Worm (Caenorhabditis elegans) whole organism, L3 larva: Measurements from ENCODE around the gene R11E3.19.
"Not testable (repeated sequence)": the region's sequence is repeated elsewhere in the genome, so short reads cannot be mapped to it uniquely, and the experiment has no call there.

Experiments
- nhr-11 ChIP-seq: fragments of 150-350 bp; optimal IDR thresholded peaks from 2 replicates; lab custom pipeline; 2014; ENCODE audit warnings: missing biosample characterization, missing genetic modification characterization
- nhr-23 ChIP-seq: fragments of 150-350 bp; optimal IDR thresholded peaks from 2 replicates; lab custom pipeline; 2014; ENCODE audit warnings: missing biosample characterization, missing genetic modification reagents, missing genetic modification characterization
- snpc-4 ChIP-seq: fragments of 150-350 bp; optimal IDR thresholded peaks from 2 replicates; lab custom pipeline; 2014; ENCODE audit warnings: missing biosample characterization, missing genetic modification characterization
- unc-62 ChIP-seq: fragments of 150-350 bp; sonication (generic microtip); optimal IDR thresholded peaks from 4 replicates; lab custom pipeline; 2014; ENCODE audit warnings: missing biosample characterization, missing genetic modification reagents, missing genetic modification characterization

ce11 chrIV:4725478-4725920, 50.4 kb downstream of the R11E3.19 start:
- not testable (repeated sequence) for TF ChIP-seq snpc-4 (tag; lab: Kevin White, UChicago); unc-62
- peak; percentile 77 for TF ChIP-seq nhr-11 (tag; lab: Kevin White, UChicago)
- peak; percentile 73 for TF ChIP-seq nhr-23 (tag; lab: Kevin White, UChicago)
